Worm (Caenorhabditis elegans) whole organism, late embryonic: Measurements from ENCODE around the gene acl-14.

Source experiments
- ceh-48 ChIP-seq: sonication (generic microtip); optimal IDR thresholded peaks from 2 replicates; lab custom pipeline; 2016; ENCODE audit warnings: missing genetic modification characterization, inconsistent platforms, missing compliant biosample characterization
- dve-1 ChIP-seq: sonication (generic microtip); optimal IDR thresholded peaks from 2 replicates; lab custom pipeline; 2017; ENCODE audit warnings: antibody characterized with exemption, mild to moderate bottlenecking, missing genetic modification characterization, missing compliant biosample characterization
- pha-4 ChIP-seq: fragments of 150-350 bp; optimal IDR thresholded peaks from 2 replicates; lab custom pipeline; 2018; ENCODE audit warnings: missing biosample characterization, missing genetic modification reagents, missing genetic modification characterization
- sdc-2 ChIP-seq: sonication (generic microtip); optimal IDR thresholded peaks from 2 replicates; lab custom pipeline; 2016; ENCODE audit warnings: missing genotype, missing genetic modification characterization, missing compliant biosample characterization
- unc-55 ChIP-seq: sonication (generic microtip); optimal IDR thresholded peaks from 2 replicates; lab custom pipeline; 2017; ENCODE audit warnings: missing biosample characterization, missing genetic modification reagents, missing genetic modification characterization

ce11 chrV:9293359-9293758, 40.1 kb downstream of the acl-14 start:
- TF ChIP-seq dve-1 (tag; lab: Kevin White, UChicago) (no peak), pha-4 (tag; lab: Kevin White, UChicago) (no peak), sdc-2 (tag; lab: Kevin White, UChicago) (peak; percentile 38), ceh-48 (tag; lab: Kevin White, UChicago) (no peak), unc-55 (GFP tag; lab: Kevin White, UChicago) (no peak)
